Worm (Caenorhabditis elegans) whole organism, late embryonic: ENCODE data around the gene spr-3.

Experiments used
- T23F11.4 ChIP-seq: fragments of 200-800 bp; sonication (Bioruptor generic); optimal IDR thresholded peaks from 2 replicates; lab custom pipeline; 2018; ENCODE audit warnings: mild to moderate bottlenecking, missing genetic modification characterization, missing compliant biosample characterization
- Y22D7AL.16 ChIP-seq: sonication (generic microtip); optimal IDR thresholded peaks from 2 replicates; lab custom pipeline; 2016; ENCODE audit warnings: missing genetic modification characterization, missing compliant biosample characterization
- ahr-1 ChIP-seq: sonication (generic microtip); optimal IDR thresholded peaks from 2 replicates; lab custom pipeline; 2016; ENCODE audit warnings: missing genetic modification characterization, missing compliant biosample characterization
- ama-1 ChIP-seq: fragments of 150-350 bp; optimal IDR thresholded peaks from 2 replicates; lab custom pipeline; 2014
- ceh-14 ChIP-seq: sonication (generic microtip); optimal IDR thresholded peaks from 2 replicates; lab custom pipeline; 2016; ENCODE audit warnings: missing genotype, missing genetic modification characterization, missing compliant biosample characterization
- ceh-18 ChIP-seq: sonication (generic microtip); optimal IDR thresholded peaks from 2 replicates; lab custom pipeline; 2016; ENCODE audit warnings: missing genetic modification characterization, missing compliant biosample characterization
- ceh-31 ChIP-seq: sonication (generic microtip); optimal IDR thresholded peaks from 2 replicates; lab custom pipeline; 2016; ENCODE audit warnings: missing genetic modification characterization, missing compliant biosample characterization
- ceh-34 ChIP-seq: sonication (generic microtip); optimal IDR thresholded peaks from 2 replicates; lab custom pipeline; 2016; ENCODE audit warnings: mild to moderate bottlenecking, missing genetic modification characterization, missing compliant biosample characterization
- ceh-45 ChIP-seq: fragments of 200-800 bp; sonication (Bioruptor generic); IDR thresholded peaks from 2 replicates; pipeline ENCODE4 v1.3.6; 2022; ENCODE audit warnings: missing genetic modification reagents, missing genetic modification characterization, missing compliant biosample characterization
- ceh-48 ChIP-seq: sonication (generic microtip); optimal IDR thresholded peaks from 2 replicates; lab custom pipeline; 2016; ENCODE audit warnings: missing genetic modification characterization, inconsistent platforms, missing compliant biosample characterization
- ceh-6 ChIP-seq: fragments of 200-800 bp; sonication (Bioruptor generic); optimal IDR thresholded peaks from 2 replicates; lab custom pipeline; 2018; ENCODE audit warnings: mild to moderate bottlenecking, missing genetic modification characterization, missing compliant biosample characterization
- dmd-4 ChIP-seq: sonication (generic microtip); optimal IDR thresholded peaks from 2 replicates; lab custom pipeline; 2016; ENCODE audit warnings: borderline replicate concordance, missing genetic modification characterization, missing compliant biosample characterization
- elt-2 ChIP-seq: sonication (generic microtip); optimal IDR thresholded peaks from 2 replicates; lab custom pipeline; 2016; ENCODE audit warnings: missing genetic modification reagents, missing genetic modification characterization, missing compliant biosample characterization
- fax-1 ChIP-seq: sonication (generic microtip); optimal IDR thresholded peaks from 2 replicates; lab custom pipeline; 2016; ENCODE audit warnings: missing genotype, missing genetic modification characterization, missing compliant biosample characterization
- fkh-6 ChIP-seq: sonication (generic microtip); optimal IDR thresholded peaks from 2 replicates; lab custom pipeline; 2016; ENCODE audit warnings: missing genetic modification characterization, missing compliant biosample characterization
- hlh-30 ChIP-seq: sonication (generic microtip); optimal IDR thresholded peaks from 2 replicates; lab custom pipeline; 2017; ENCODE audit warnings: antibody characterized with exemption, missing genetic modification characterization, missing compliant biosample characterization; ENCODE audit not compliant: insufficient read depth
- hlh-6 ChIP-seq: sonication (generic microtip); optimal IDR thresholded peaks from 2 replicates; lab custom pipeline; 2016; ENCODE audit warnings: missing genotype, missing genetic modification characterization, missing compliant biosample characterization
- madf-2 ChIP-seq: sonication (generic microtip); optimal IDR thresholded peaks from 2 replicates; lab custom pipeline; 2017; ENCODE audit warnings: missing genetic modification characterization, missing compliant biosample characterization
- nhr-232 ChIP-seq: sonication (generic microtip); optimal IDR thresholded peaks from 2 replicates; lab custom pipeline; 2016; ENCODE audit warnings: missing genetic modification characterization, missing compliant biosample characterization
- npax-4 ChIP-seq: sonication (generic microtip); optimal IDR thresholded peaks from 2 replicates; lab custom pipeline; 2016; ENCODE audit warnings: missing genetic modification characterization, missing compliant biosample characterization
- pax-1 ChIP-seq: fragments of 150-350 bp; optimal IDR thresholded peaks from 2 replicates; lab custom pipeline; 2014; ENCODE audit warnings: missing biosample characterization, missing genetic modification characterization
- pha-4 ChIP-seq: fragments of 150-350 bp; optimal IDR thresholded peaks from 2 replicates; lab custom pipeline; 2018; ENCODE audit warnings: missing biosample characterization, missing genetic modification reagents, missing genetic modification characterization
- pros-1 ChIP-seq: fragments of 150-350 bp; optimal IDR thresholded peaks from 2 replicates; lab custom pipeline; 2014; ENCODE audit warnings: missing biosample characterization, missing genetic modification reagents, missing genetic modification characterization
- rnt-1 ChIP-seq: sonication (generic microtip); optimal IDR thresholded peaks from 2 replicates; lab custom pipeline; 2016; ENCODE audit warnings: missing genetic modification characterization, missing compliant biosample characterization
- sdc-2 ChIP-seq: sonication (generic microtip); optimal IDR thresholded peaks from 2 replicates; lab custom pipeline; 2016; ENCODE audit warnings: missing genotype, missing genetic modification characterization, missing compliant biosample characterization
- syd-9 ChIP-seq: sonication (generic microtip); optimal IDR thresholded peaks from 2 replicates; lab custom pipeline; 2016; ENCODE audit warnings: mild to moderate bottlenecking, missing genetic modification characterization, moderate library complexity, missing compliant biosample characterization
- tbx-2 ChIP-seq: sonication (generic microtip); optimal IDR thresholded peaks from 2 replicates; lab custom pipeline; 2016; ENCODE audit warnings: missing genetic modification characterization, missing compliant biosample characterization
- unc-3 ChIP-seq, 2 experiments: fragments of 200-800 bp in 1 of 2; sonication (Bioruptor generic) in 1 of 2; sonication (generic microtip) in 1 of 2; conservative IDR thresholded peaks in 1 of 2; optimal IDR thresholded peaks in 1 of 2; 2 replicates each; pipeline versions ENCODE4 v1.3.6 to Lab custom; 2016 to 2022; ENCODE audit warnings: missing compliant biosample characterization in 2 of 2, missing genetic modification characterization in 2 of 2, missing genetic modification reagents in 1 of 2
- unc-42 ChIP-seq: sonication (generic microtip); optimal IDR thresholded peaks from 2 replicates; lab custom pipeline; 2016; ENCODE audit warnings: missing genotype, missing genetic modification characterization, missing compliant biosample characterization
- unc-55 ChIP-seq: sonication (generic microtip); optimal IDR thresholded peaks from 2 replicates; lab custom pipeline; 2017; ENCODE audit warnings: missing biosample characterization, missing genetic modification reagents, missing genetic modification characterization
- ztf-16 ChIP-seq: sonication (generic microtip); optimal IDR thresholded peaks from 2 replicates; lab custom pipeline; 2017; ENCODE audit warnings: missing genetic modification characterization, missing compliant biosample characterization

The spr-3 gene

ce11 chrX:4503259-4503658 lies 10.6 kb upstream of the spr-3 start:
- TF ChIP-seq ama-1 (lab: Kevin White, UChicago) (no peak), madf-2 (tag; lab: Kevin White, UChicago) (no peak), syd-9 (no peak)

DNA sequence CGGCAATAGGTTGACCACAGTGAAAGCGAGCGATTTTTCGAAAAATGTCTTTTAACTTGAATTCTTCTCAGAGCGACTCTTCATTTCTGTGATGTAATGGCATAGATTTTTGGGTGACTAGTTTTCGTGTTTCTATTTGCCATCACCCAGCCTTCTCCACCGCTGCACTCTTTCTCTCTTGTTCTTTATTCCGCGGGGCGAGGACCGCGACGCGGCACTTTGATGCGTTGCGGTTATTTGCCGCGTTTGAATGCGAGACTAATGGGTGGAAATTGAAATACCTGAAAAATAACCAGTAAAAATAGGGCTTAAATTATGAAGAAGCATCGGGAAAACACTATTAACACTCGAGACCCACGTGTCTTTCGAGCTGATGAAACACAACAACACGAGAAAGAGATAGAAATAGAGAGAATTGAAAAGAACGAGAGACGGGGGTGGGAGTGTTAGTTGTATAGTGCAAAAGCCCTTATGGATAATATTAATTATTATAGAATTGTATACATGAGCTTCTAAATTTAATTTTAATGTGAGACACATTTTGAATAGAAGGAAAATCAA lies 9.7 kb upstream of the spr-3 start, which contains the start of gene dgk-2:
dgk-2 (minus strand) TSS at position 281 of the 561 bp plus-strand sequence.
- TF ChIP-seq T23F11.4 (GFP tag; lab: Kevin White, UChicago) (no peak), sdc-2 (tag; lab: Kevin White, UChicago) (peak; percentile 12), unc-55 (GFP tag; lab: Kevin White, UChicago) (peak; percentile 40), rnt-1 (peak; percentile 13), pax-1 (tag; lab: Kevin White, UChicago) (no peak), tbx-2 (peak; percentile 26), dmd-4 (tag; lab: Kevin White, UChicago) (peak; percentile 0), unc-42 (peak; percentile 28), ceh-34 (tag; lab: Kevin White, UChicago) (no peak)

ce11 chrX:4507122-4507681 lies 6.7 kb upstream of the spr-3 start:
- TF ChIP-seq ahr-1 (tag; lab: Kevin White, UChicago) = no peak
- TF ChIP-seq ceh-18 = peak; percentile 10
- TF ChIP-seq, all 69 proteins: peak for 1

- TF ChIP-seq ztf-16 (tag; lab: Kevin White, UChicago) = no peak
Observed at ce11 chrX:4508209-4508608, 5.7 kb upstream of the spr-3 start, which contains the start of gene rhi-1. TSS of gene rhi-1 (plus strand) at chrX:4508509.

- TF ChIP-seq ceh-14 (tag; lab: Kevin White, UChicago) (no peak), elt-2 (no peak), ceh-31 (tag; lab: Kevin White, UChicago) (no peak), fkh-6 (tag; lab: Kevin White, UChicago) (no peak), madf-2 (tag; lab: Kevin White, UChicago) (no peak), unc-3 (GFP tag; conservative IDR thresholded peaks at IDR 0.05; lab: Robert Waterston, UW) (no peak), unc-3 (tag; optimal IDR thresholded peaks at IDR 0.05; lab: Kevin White, UChicago) (no peak), hlh-6 (tag; lab: Kevin White, UChicago) (no peak), ceh-18 (no peak), npax-4 (tag; lab: Kevin White, UChicago) (no peak), nhr-232 (no peak), ceh-45 (GFP tag; lab: Robert Waterston, UW) (no peak), Y22D7AL.16 (tag; lab: Kevin White, UChicago) (no peak)
Observed at ce11 chrX:4516758-4517157, 2.9 kb downstream of the spr-3 start.

- no peak for TF ChIP-seq pros-1 (tag; lab: Kevin White, UChicago)
- no peak for TF ChIP-seq ceh-14 (tag; lab: Kevin White, UChicago)
- TF ChIP-seq fax-1 = no peak
- TF ChIP-seq unc-3 (GFP tag; conservative IDR thresholded peaks at IDR 0.05; lab: Robert Waterston, UW) = no peak
- no peak for TF ChIP-seq unc-3 (tag; optimal IDR thresholded peaks at IDR 0.05; lab: Kevin White, UChicago)
- no peak for TF ChIP-seq ceh-6 (GFP tag; lab: Kevin White, UChicago)
- TF ChIP-seq hlh-30 (tag; lab: Kevin White, UChicago) = no peak
Observed at ce11 chrX:4519968-4520367, 6.1 kb downstream of the spr-3 start.

ce11 chrX:4521166-4521565 lies 7.3 kb downstream of the spr-3 start:
- TF ChIP-seq ceh-48 (tag; lab: Kevin White, UChicago) (peak; percentile 54), pha-4 (no peak)
